Worm (Caenorhabditis elegans) whole organism, L1 larva: Measurements from ENCODE around the gene Y6E2A.1.

ENCODE experiments used
- ceh-82 ChIP-seq, 3 experiments: fragments of 150-350 bp in 1 of 3; sonication (generic microtip) in 2 of 3; optimal IDR thresholded peaks; 2 replicates each; lab custom pipeline; 2014 to 2017; ENCODE audit warnings: missing biosample characterization in 3 of 3, missing genetic modification characterization in 3 of 3
- egl-27 ChIP-seq, 2 experiments: fragments of 150-350 bp in 1 of 2; sonication (generic microtip); optimal IDR thresholded peaks; 3 replicates each; lab custom pipeline; 2017 to 2018; ENCODE audit warnings: missing biosample characterization in 2 of 2, missing genetic modification characterization in 2 of 2, missing genetic modification reagents in 2 of 2
- hlh-17 ChIP-seq: fragments of 200-800 bp; sonication (Bioruptor generic); optimal IDR thresholded peaks from 2 replicates; lab custom pipeline; 2018; ENCODE audit warnings: missing genetic modification characterization, mild to moderate bottlenecking, missing compliant biosample characterization, moderate library complexity, borderline replicate concordance
- lin-15B ChIP-seq: fragments of 150-350 bp; sonication (generic microtip); optimal IDR thresholded peaks from 3 replicates; lab custom pipeline; 2014; ENCODE audit warnings: missing biosample characterization, missing genetic modification characterization
- nhr-237 ChIP-seq: fragments of 150-350 bp; optimal IDR thresholded peaks from 2 replicates; lab custom pipeline; 2014; ENCODE audit warnings: missing biosample characterization, missing genetic modification characterization
- nhr-90 ChIP-seq: sonication (generic microtip); optimal IDR thresholded peaks from 2 replicates; lab custom pipeline; 2016; ENCODE audit warnings: mild to moderate bottlenecking, missing genetic modification characterization, missing compliant biosample characterization; ENCODE audit not compliant: poor library complexity
- tbx-2 ChIP-seq: sonication (generic microtip); optimal IDR thresholded peaks from 2 replicates; lab custom pipeline; 2016; ENCODE audit warnings: missing genetic modification characterization, missing compliant biosample characterization

DNA sequence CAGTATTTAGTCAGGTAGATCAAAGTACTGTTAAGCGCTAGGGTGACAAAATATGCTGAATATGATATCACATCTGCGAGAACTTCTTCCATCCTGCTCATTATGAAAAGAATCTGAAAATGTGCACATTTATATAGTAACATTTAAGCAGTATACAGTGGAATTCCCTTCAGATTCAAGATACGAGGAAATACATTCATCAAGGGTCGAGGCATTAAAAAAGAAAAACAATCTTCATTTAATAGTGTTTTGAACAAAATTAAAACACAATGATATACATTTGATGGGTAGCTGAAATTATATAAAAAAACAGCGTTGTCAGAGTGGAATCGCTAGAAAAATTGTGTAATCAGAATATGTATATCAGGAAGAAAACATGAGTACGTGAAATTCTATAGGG is 25.4 kb upstream of the Y6E2A.1 start, which contains the start of gene str-27:
- TF ChIP-seq hlh-17 (GFP tag; lab: Kevin White, UChicago) (no peak), ceh-82 (tag; optimal IDR thresholded peaks at IDR 0.05; lab: Kevin White, UChicago) (no peak), nhr-237 (tag; lab: Kevin White, UChicago) (no peak), egl-27 (tag; optimal IDR thresholded peaks at IDR 0.05; lab: Kevin White, UChicago) (no peak), nhr-90 (tag; lab: Kevin White, UChicago) (no peak), tbx-2 (tag; lab: Kevin White, UChicago) (no peak), lin-15B (no peak)
